Fruit fly (Drosophila melanogaster) whole organism, embryonic: Measurements from ENCODE around the gene Tti1.

Experiments used
- Aef1 ChIP-seq: fragments of 200-800 bp; sonication (Bioruptor generic); IDR thresholded peaks from 3 replicates; pipeline ENCODE4 v1.3.6; 2022; ENCODE audit warnings: missing biosample characterization, missing genetic modification characterization
- Antp ChIP-seq: fragments of 200-800 bp; sonication (Bioruptor generic); optimal IDR thresholded peaks from 3 replicates; lab custom pipeline; 2016; ENCODE audit warnings: missing biosample characterization, missing genetic modification characterization
- Atf3 ChIP-seq: fragments of 200-800 bp; sonication (Bioruptor generic); optimal IDR thresholded peaks from 3 replicates; lab custom pipeline; 2016; ENCODE audit warnings: missing biosample characterization, missing genetic modification characterization
- CG10147 ChIP-seq: fragments of 200-800 bp; sonication (Bioruptor generic); optimal IDR thresholded peaks from 2 replicates; lab custom pipeline; 2019; ENCODE audit warnings: missing biosample characterization, mild to moderate bottlenecking, missing genetic modification characterization, moderate library complexity
- CG10366 ChIP-seq: fragments of 200-800 bp; sonication (Bioruptor generic); IDR thresholded peaks from 2 replicates; pipeline ENCODE4 v1.3.6; 2022; ENCODE audit warnings: missing biosample characterization, missing genetic modification characterization
- CG12659 ChIP-seq: fragments of 200-800 bp; sonication (Bioruptor generic); optimal IDR thresholded peaks from 3 replicates; lab custom pipeline; 2017; ENCODE audit warnings: mild to moderate bottlenecking, missing biosample characterization, missing genetic modification reagents, missing genetic modification characterization
- CG13287 ChIP-seq: fragments of 200-800 bp; sonication (Bioruptor generic); IDR thresholded peaks from 2 replicates; pipeline ENCODE4 v1.3.6; 2022; ENCODE audit warnings: missing biosample characterization, missing genetic modification characterization; ENCODE audit not compliant: partially characterized antibody
- CG14441 ChIP-seq: fragments of 200-800 bp; sonication (Bioruptor generic); IDR thresholded peaks from 2 replicates; pipeline ENCODE4 v1.3.6; 2022; ENCODE audit warnings: missing biosample characterization, missing genetic modification characterization
- CG15514 ChIP-seq: fragments of 200-800 bp; sonication (Bioruptor generic); optimal IDR thresholded peaks from 3 replicates; lab custom pipeline; 2017; ENCODE audit warnings: missing biosample characterization, missing genetic modification characterization, mild to moderate bottlenecking, moderate library complexity, missing genetic modification reagents
- CG16813 ChIP-seq: fragments of 200-800 bp; sonication (Bioruptor generic); IDR thresholded peaks from 3 replicates; pipeline ENCODE4 v1.3.6; 2022; ENCODE audit warnings: missing biosample characterization, missing genetic modification characterization; ENCODE audit not compliant: partially characterized antibody
- CG16815 ChIP-seq: fragments of 200-800 bp; sonication (Bioruptor generic); optimal IDR thresholded peaks from 3 replicates; lab custom pipeline; 2017; ENCODE audit warnings: missing biosample characterization, mild to moderate bottlenecking, missing genetic modification characterization
- CG2712 ChIP-seq: fragments of 200-800 bp; optimal IDR thresholded peaks from 3 replicates; lab custom pipeline; 2019; ENCODE audit warnings: missing biosample characterization, mild to moderate bottlenecking, missing genetic modification characterization, moderate library complexity
- CG31365 ChIP-seq: fragments of 200-800 bp; sonication (Bioruptor generic); optimal IDR thresholded peaks from 2 replicates; lab custom pipeline; 2018; ENCODE audit warnings: missing biosample characterization, mild to moderate bottlenecking, missing genetic modification characterization
- CG32767 ChIP-seq: fragments of 200-800 bp; sonication (Bioruptor generic); IDR thresholded peaks from 2 replicates; pipeline ENCODE4 v1.3.6; 2022; ENCODE audit warnings: missing biosample characterization, missing genetic modification characterization
- CG3726 ChIP-seq: fragments of 200-800 bp; sonication (Bioruptor generic); IDR thresholded peaks from 3 replicates; pipeline ENCODE4, ENCODE4 v1.3.6; 2022; ENCODE audit warnings: missing biosample characterization, missing genetic modification characterization
- CG3838 ChIP-seq: fragments of 200-800 bp; sonication (Bioruptor generic); optimal IDR thresholded peaks from 3 replicates; lab custom pipeline; 2016; ENCODE audit warnings: missing biosample characterization, missing genetic modification characterization
- CG3847 ChIP-seq: fragments of 200-800 bp; sonication (Bioruptor generic); IDR thresholded peaks from 2 replicates; pipeline ENCODE4 v1.3.6; 2022; ENCODE audit warnings: missing biosample characterization, missing genetic modification characterization
- CG7357 ChIP-seq: fragments of 200-800 bp; sonication (Bioruptor generic); IDR thresholded peaks from 3 replicates; pipeline ENCODE4 v1.3.6; 2022; ENCODE audit warnings: missing biosample characterization, missing genetic modification characterization
- CG8089 ChIP-seq: fragments of 200-800 bp; sonication (Bioruptor generic); optimal IDR thresholded peaks from 3 replicates; lab custom pipeline; 2016; ENCODE audit warnings: missing biosample characterization, missing genetic modification characterization
- CG8478 ChIP-seq: fragments of >200 bp; optimal IDR thresholded peaks from 2 replicates; lab custom pipeline; 2018
- CG9437 ChIP-seq: fragments of 200-800 bp; sonication (Bioruptor generic); optimal IDR thresholded peaks from 2 replicates; lab custom pipeline; 2018; ENCODE audit warnings: missing biosample characterization, mild to moderate bottlenecking, missing genetic modification characterization
- D ChIP-seq, 2 experiments: fragments of 200-800 bp in 1 of 2; fragments of >200 bp in 1 of 2; sonication (Bioruptor generic) in 1 of 2; optimal IDR thresholded peaks; 2 replicates in 1 of 2; 3 replicates in 1 of 2; lab custom pipeline; 2017; ENCODE audit warnings: mild to moderate bottlenecking in 1 of 2, missing biosample characterization in 1 of 2, missing genetic modification characterization in 1 of 2, missing genetic modification reagents in 1 of 2
- Doc3 ChIP-seq: fragments of 200-800 bp; sonication (Bioruptor generic); IDR thresholded peaks from 3 replicates; pipeline ENCODE4 v1.3.6; 2022; ENCODE audit warnings: missing biosample characterization, missing genetic modification characterization; ENCODE audit not compliant: partially characterized antibody
- Elba2 ChIP-seq: fragments of 200-800 bp; sonication (Bioruptor generic); optimal IDR thresholded peaks from 3 replicates; lab custom pipeline; 2016; ENCODE audit warnings: missing biosample characterization, missing genetic modification characterization
- HLH54F ChIP-seq: fragments of 200-800 bp; sonication (Bioruptor generic); optimal IDR thresholded peaks from 3 replicates; lab custom pipeline; 2016; ENCODE audit warnings: missing biosample characterization, missing genetic modification characterization
- MBD-R2 ChIP-seq: fragments of 200-800 bp; sonication (Bioruptor generic); IDR thresholded peaks from 2 replicates; pipeline ENCODE4 v1.3.6; 2022; ENCODE audit warnings: missing biosample characterization, missing genetic modification characterization
- Oaz ChIP-seq: fragments of 200-800 bp; sonication (Bioruptor generic); IDR thresholded peaks from 2 replicates; pipeline ENCODE4 v1.3.6; 2022; ENCODE audit warnings: missing biosample characterization, missing genetic modification characterization
- Spps ChIP-seq: fragments of 200-800 bp; sonication (Bioruptor generic); optimal IDR thresholded peaks from 2 replicates; lab custom pipeline; 2018; ENCODE audit warnings: missing biosample characterization, mild to moderate bottlenecking, missing genetic modification characterization
- Tbp ChIP-seq: fragments of >200 bp; optimal IDR thresholded peaks from 2 replicates; lab custom pipeline; 2018; ENCODE audit warnings: missing biosample characterization, missing genetic modification characterization
- Usf ChIP-seq: fragments of 200-800 bp; sonication (Bioruptor generic); optimal IDR thresholded peaks from 2 replicates; lab custom pipeline; 2017; ENCODE audit warnings: missing genotype, missing biosample characterization, missing genetic modification characterization
- YL-1 ChIP-seq: fragments of 200-800 bp; sonication (Bioruptor generic); optimal IDR thresholded peaks from 3 replicates; lab custom pipeline; 2017; ENCODE audit warnings: missing biosample characterization, mild to moderate bottlenecking, missing genetic modification characterization
- bowl ChIP-seq: fragments of 200-800 bp; sonication (Bioruptor generic); IDR thresholded peaks from 2 replicates; pipeline ENCODE4 v1.3.6; 2022; ENCODE audit warnings: missing biosample characterization, missing genetic modification characterization
- chn ChIP-seq: fragments of 200-800 bp; sonication (Bioruptor generic); optimal IDR thresholded peaks from 2 replicates; lab custom pipeline; 2016; ENCODE audit warnings: missing biosample characterization, missing genetic modification characterization
- corto ChIP-seq: fragments of 200-800 bp; sonication (Bioruptor generic); optimal IDR thresholded peaks from 2 replicates; lab custom pipeline; 2016; ENCODE audit warnings: missing biosample characterization, mild to moderate bottlenecking, missing genetic modification characterization, moderate library complexity
- dmrt11E ChIP-seq: fragments of 200-800 bp; sonication (Bioruptor generic); optimal IDR thresholded peaks from 3 replicates; lab custom pipeline; 2018; ENCODE audit warnings: missing biosample characterization, mild to moderate bottlenecking, missing genetic modification characterization, moderate library complexity
- dysf ChIP-seq: fragments of 200-800 bp; sonication (Bioruptor generic); IDR thresholded peaks from 3 replicates; pipeline ENCODE4 v1.3.6; 2022; ENCODE audit warnings: missing biosample characterization, missing genetic modification characterization
- esg ChIP-seq: fragments of 200-800 bp; sonication (Bioruptor generic); conservative IDR thresholded peaks from 2 replicates; pipeline ENCODE4 v1.3.6; 2022; ENCODE audit warnings: missing biosample characterization, missing genetic modification characterization
- fd3F ChIP-seq: fragments of 200-800 bp; sonication (Bioruptor generic); optimal IDR thresholded peaks from 2 replicates; lab custom pipeline; 2018; ENCODE audit warnings: missing biosample characterization, mild to moderate bottlenecking, missing genetic modification characterization, moderate library complexity
- hb ChIP-seq: fragments of 200-800 bp; sonication (Bioruptor generic); IDR thresholded peaks from 3 replicates; pipeline ENCODE4 v1.3.6; 2022; ENCODE audit warnings: missing biosample characterization, missing genetic modification characterization; ENCODE audit not compliant: partially characterized antibody
- her ChIP-seq: fragments of 200-800 bp; sonication (Bioruptor generic); optimal IDR thresholded peaks from 2 replicates; lab custom pipeline; 2016; ENCODE audit warnings: missing biosample characterization, missing genetic modification characterization
- lola ChIP-seq, 3 experiments: fragments of >200 bp in 2 of 3; fragments of 200-800 bp in 1 of 3; sonication (Bioruptor generic) in 1 of 3; optimal IDR thresholded peaks; 2 replicates each; lab custom pipeline; 2017 to 2019; ENCODE audit warnings: missing biosample characterization in 3 of 3, missing genetic modification characterization in 3 of 3, mild to moderate bottlenecking in 1 of 3, moderate library complexity in 1 of 3
- mam ChIP-seq: fragments of 200-800 bp; sonication (Bioruptor generic); optimal IDR thresholded peaks from 3 replicates; lab custom pipeline; 2016; ENCODE audit warnings: missing biosample characterization, missing genetic modification characterization
- nerfin-2 ChIP-seq: fragments of 200-800 bp; sonication (Bioruptor generic); IDR thresholded peaks from 2 replicates; pipeline ENCODE4 v1.3.6; 2022; ENCODE audit warnings: missing biosample characterization, missing genetic modification characterization; ENCODE audit not compliant: partially characterized antibody
- pfk ChIP-seq: fragments of 200-800 bp; sonication (Bioruptor generic); optimal IDR thresholded peaks from 2 replicates; lab custom pipeline; 2018; ENCODE audit warnings: missing biosample characterization, mild to moderate bottlenecking, missing genetic modification characterization, moderate library complexity
- pnt ChIP-seq: fragments of 200-800 bp; sonication (Bioruptor generic); optimal IDR thresholded peaks from 3 replicates; lab custom pipeline; 2016; ENCODE audit warnings: missing biosample characterization, missing genetic modification characterization
- pum ChIP-seq: fragments of 200-800 bp; sonication (Bioruptor generic); optimal IDR thresholded peaks from 2 replicates; lab custom pipeline; 2016; ENCODE audit warnings: missing biosample characterization, missing genetic modification characterization
- sima ChIP-seq: fragments of 200-800 bp; sonication (Bioruptor generic); optimal IDR thresholded peaks from 2 replicates; lab custom pipeline; 2016; ENCODE audit warnings: missing biosample characterization, missing genetic modification characterization
- sr ChIP-seq: fragments of 200-800 bp; sonication (Bioruptor generic); IDR thresholded peaks from 3 replicates; pipeline ENCODE4 v1.3.6; 2022; ENCODE audit warnings: missing biosample characterization, missing genetic modification characterization
- tio ChIP-seq: fragments of 200-800 bp; sonication (Bioruptor generic); optimal IDR thresholded peaks from 2 replicates; lab custom pipeline; 2017; ENCODE audit warnings: missing biosample characterization, missing genetic modification characterization, inconsistent platforms
- toy ChIP-seq: fragments of 200-800 bp; sonication (Bioruptor generic); IDR thresholded peaks from 2 replicates; pipeline ENCODE4 v1.3.6; 2022; ENCODE audit warnings: missing biosample characterization, missing genetic modification characterization

Tti1 gene

dm6 chr3R:9771519-9771972 is 17.1 kb upstream of the Tti1 start, which contains the start of gene CG9471 (continued):
- TF ChIP-seq pnt (GFP tag; lab: Kevin White, UChicago) (peak; percentile 89), CG12659 (GFP tag; lab: Kevin White, UChicago) (peak; percentile 93), lola (GFP tag; optimal IDR thresholded peaks at IDR 0.05; lab: Kevin White, UChicago) (peak in 1 of 3 experiments; percentile 83), CG14441 (GFP tag; lab: Robert Waterston, UW) (peak; percentile 91), fd3F (GFP tag; lab: Kevin White, UChicago) (peak; percentile 89), hb (GFP tag; lab: Robert Waterston, UW) (no peak), CG9437 (GFP tag; lab: Kevin White, UChicago) (peak; percentile 82), pum (GFP tag; lab: Kevin White, UChicago) (peak; percentile 88), tio (GFP tag; lab: Kevin White, UChicago) (no peak), pfk (GFP tag; lab: Kevin White, UChicago) (peak; percentile 25), CG3726 (GFP tag; lab: Robert Waterston, UW) (peak; percentile 85; the same call in 2 of the 3 replicates), sima (peak; percentile 7), Usf (GFP tag; lab: Kevin White, UChicago) (peak; percentile 73), CG16813 (GFP tag; lab: Robert Waterston, UW) (0 out of 3 replicates have a peak, but pooled peaks have one; percentile 24), her (peak; percentile 81), HLH54F (peak; percentile 90), CG3847 (GFP tag; lab: Robert Waterston, UW) (peak; percentile 89), toy (GFP tag; lab: Robert Waterston, UW) (peak; percentile 76; the same call in 1 of the 2 replicates), YL-1 (GFP tag; lab: Kevin White, UChicago) (peak; percentile 63), dysf (GFP tag; lab: Robert Waterston, UW) (peak; percentile 94), Aef1 (peak; percentile 91), Antp (GFP tag; lab: Kevin White, UChicago) (peak; percentile 89), CG10366 (GFP tag; lab: Robert Waterston, UW) (peak; percentile 93), Oaz (GFP tag; lab: Robert Waterston, UW) (peak; percentile 80), dmrt11E (tag; lab: Kevin White, UChicago) (peak; percentile 83), MBD-R2 (GFP tag; lab: Robert Waterston, UW) (peak; percentile 79), chn (GFP tag; lab: Kevin White, UChicago) (peak; percentile 90), bowl (GFP tag; lab: Robert Waterston, UW) (peak; percentile 85), CG8089 (GFP tag; lab: Kevin White, UChicago) (peak; percentile 77), corto (GFP tag; lab: Kevin White, UChicago) (peak; percentile 86), D (optimal IDR thresholded peaks at IDR 0.05; lab: Kevin White, UChicago) (no peak), D (GFP tag; optimal IDR thresholded peaks at IDR 0.05; lab: Kevin White, UChicago) (peak; percentile 78), Tbp (GFP tag; lab: Kevin White, UChicago) (no peak), mam (GFP tag; lab: Kevin White, UChicago) (peak; percentile 95), Elba2 (GFP tag; lab: Kevin White, UChicago) (peak; percentile 54), CG15514 (GFP tag; lab: Kevin White, UChicago) (peak; percentile 87), esg (GFP tag; lab: Robert Waterston, UW) (peak; percentile 92), sr (peak; percentile 48; the same call in 1 of the 3 replicates), Doc3 (GFP tag; lab: Robert Waterston, UW) (no peak), CG3838 (GFP tag; lab: Kevin White, UChicago) (peak; percentile 56), CG31365 (peak; percentile 47), CG7357 (GFP tag; lab: Robert Waterston, UW) (peak; percentile 83), CG8478 (lab: Kevin White, UChicago) (no peak), Spps (tag; lab: Kevin White, UChicago) (peak; percentile 83), CG16815 (GFP tag; lab: Kevin White, UChicago) (peak; percentile 87), CG2712 (peak; percentile 92), Atf3 (GFP tag; lab: Kevin White, UChicago) (peak; percentile 83), CG10147 (GFP tag; lab: Kevin White, UChicago) (peak; percentile 82), nerfin-2 (GFP tag; lab: Robert Waterston, UW) (no peak), CG32767 (GFP tag; lab: Robert Waterston, UW) (peak; percentile 88; the same call in 1 of the 2 replicates), CG13287 (peak; percentile 30; the same call in 1 of the 2 replicates)
